Fruit fly (Drosophila melanogaster) whole organism, embryonic: ENCODE data around the gene roq.

Experiments used
- Aef1 ChIP-seq: fragments of 200-800 bp; sonication (Bioruptor generic); IDR thresholded peaks from 3 replicates; pipeline ENCODE4 v1.3.6; 2022; ENCODE audit warnings: missing biosample characterization, missing genetic modification characterization
- Atf3 ChIP-seq: fragments of 200-800 bp; sonication (Bioruptor generic); optimal IDR thresholded peaks from 3 replicates; lab custom pipeline; 2016; ENCODE audit warnings: missing biosample characterization, missing genetic modification characterization
- CG10274 ChIP-seq: fragments of 200-800 bp; sonication (Bioruptor generic); optimal IDR thresholded peaks from 3 replicates; lab custom pipeline; 2017; ENCODE audit warnings: missing biosample characterization, mild to moderate bottlenecking, missing genetic modification characterization
- CG11560 ChIP-seq: fragments of 200-800 bp; sonication (Bioruptor generic); IDR thresholded peaks from 3 replicates; pipeline ENCODE4 v1.3.6; 2022; ENCODE audit warnings: missing biosample characterization, missing genetic modification characterization
- CG1233 ChIP-seq: fragments of 200-800 bp; sonication (Bioruptor generic); optimal IDR thresholded peaks from 4 replicates; lab custom pipeline; 2018; ENCODE audit warnings: missing biosample characterization, mild to moderate bottlenecking, missing genetic modification characterization
- CG15269 ChIP-seq: fragments of 200-800 bp; sonication (Bioruptor generic); optimal IDR thresholded peaks from 2 replicates; lab custom pipeline; 2018; ENCODE audit warnings: missing biosample characterization, mild to moderate bottlenecking, missing genetic modification characterization, moderate library complexity
- CG1603 ChIP-seq: fragments of 200-800 bp; sonication (Bioruptor generic); optimal IDR thresholded peaks from 2 replicates; lab custom pipeline; 2019; ENCODE audit warnings: missing biosample characterization, mild to moderate bottlenecking, missing genetic modification characterization, moderate library complexity
- CG16779 ChIP-seq: fragments of 200-800 bp; sonication (Bioruptor generic); IDR thresholded peaks from 2 replicates; pipeline ENCODE4 v1.3.6; 2022; ENCODE audit warnings: missing biosample characterization, missing genetic modification characterization
- CG17361 ChIP-seq: fragments of 200-800 bp; sonication (Bioruptor generic); IDR thresholded peaks from 3 replicates; pipeline ENCODE4 v1.3.6; 2022; ENCODE audit warnings: missing biosample characterization, missing genetic modification characterization
- CG2875 ChIP-seq: fragments of 200-800 bp; sonication (Bioruptor generic); optimal IDR thresholded peaks from 2 replicates; lab custom pipeline; 2017; ENCODE audit warnings: missing biosample characterization, mild to moderate bottlenecking, missing genetic modification characterization, missing genetic modification reagents
- CG30020 ChIP-seq: fragments of 200-800 bp; optimal IDR thresholded peaks from 2 replicates; lab custom pipeline; 2019; ENCODE audit warnings: missing biosample characterization, mild to moderate bottlenecking, missing genetic modification characterization, moderate library complexity
- CG31441 ChIP-seq: fragments of 200-800 bp; sonication (Bioruptor generic); IDR thresholded peaks from 2 replicates; pipeline ENCODE4 v1.3.6; 2022; ENCODE audit warnings: missing biosample characterization, missing genetic modification characterization
- CG34224 ChIP-seq: fragments of 200-800 bp; sonication (Bioruptor generic); IDR thresholded peaks from 3 replicates; pipeline ENCODE4 v1.3.6; 2022; ENCODE audit warnings: missing biosample characterization, missing genetic modification characterization; ENCODE audit not compliant: partially characterized antibody
- CG4730 ChIP-seq: fragments of 200-800 bp; sonication (Bioruptor generic); IDR thresholded peaks from 2 replicates; pipeline ENCODE4 v1.3.6; 2022; ENCODE audit warnings: missing biosample characterization, missing genetic modification characterization
- CG6272 ChIP-seq: fragments of 200-800 bp; sonication (Bioruptor generic); IDR thresholded peaks from 2 replicates; pipeline ENCODE4 v1.3.6; 2022; ENCODE audit warnings: missing biosample characterization, missing genetic modification characterization
- CG6654 ChIP-seq: fragments of 200-800 bp; sonication (Bioruptor generic); optimal IDR thresholded peaks from 2 replicates; lab custom pipeline; 2017; ENCODE audit warnings: missing biosample characterization, mild to moderate bottlenecking, missing genetic modification characterization
- CG6813 ChIP-seq: fragments of 200-800 bp; sonication (Bioruptor generic); optimal IDR thresholded peaks from 2 replicates; lab custom pipeline; 2017; ENCODE audit warnings: missing biosample characterization, missing genetic modification characterization, mild to moderate bottlenecking, moderate library complexity, missing genetic modification reagents
- CG7357 ChIP-seq: fragments of 200-800 bp; sonication (Bioruptor generic); IDR thresholded peaks from 3 replicates; pipeline ENCODE4 v1.3.6; 2022; ENCODE audit warnings: missing biosample characterization, missing genetic modification characterization
- CG8290 ChIP-seq, 3 experiments: fragments of 200-800 bp; sonication (Bioruptor generic); optimal IDR thresholded peaks; 2 replicates each; lab custom pipeline; 2016 to 2019; ENCODE audit warnings: missing biosample characterization in 3 of 3, missing genetic modification characterization in 3 of 3, mild to moderate bottlenecking in 2 of 3, moderate library complexity in 1 of 3
- CG8388 ChIP-seq: fragments of 200-800 bp; sonication (Bioruptor generic); optimal IDR thresholded peaks from 2 replicates; lab custom pipeline; 2019; ENCODE audit warnings: missing biosample characterization, mild to moderate bottlenecking, missing genetic modification characterization, moderate library complexity
- Camta ChIP-seq: fragments of 200-800 bp; sonication (Bioruptor generic); optimal IDR thresholded peaks from 2 replicates; lab custom pipeline; 2016; ENCODE audit warnings: missing biosample characterization, missing genetic modification characterization
- D19B ChIP-seq: fragments of 200-800 bp; sonication (Bioruptor generic); optimal IDR thresholded peaks from 2 replicates; lab custom pipeline; 2017; ENCODE audit warnings: missing biosample characterization, mild to moderate bottlenecking, missing genetic modification characterization
- Dip3 ChIP-seq: fragments of 200-800 bp; sonication (Bioruptor generic); optimal IDR thresholded peaks from 3 replicates; lab custom pipeline; 2016; ENCODE audit warnings: missing biosample characterization, missing genetic modification characterization
- ERR ChIP-seq: fragments of 200-800 bp; sonication (Bioruptor generic); optimal IDR thresholded peaks from 2 replicates; lab custom pipeline; 2016; ENCODE audit warnings: missing biosample characterization, missing genetic modification characterization
- H15 ChIP-seq: fragments of 200-800 bp; sonication (Bioruptor generic); IDR thresholded peaks from 3 replicates; pipeline ENCODE4 v1.3.6; 2022; ENCODE audit warnings: missing biosample characterization, missing genetic modification characterization
- Hand ChIP-seq: fragments of 200-800 bp; sonication (Bioruptor generic); optimal IDR thresholded peaks from 2 replicates; lab custom pipeline; 2017; ENCODE audit warnings: mild to moderate bottlenecking, missing biosample characterization, missing genetic modification reagents, missing genetic modification characterization
- Hey ChIP-seq: fragments of 200-800 bp; sonication (Bioruptor generic); optimal IDR thresholded peaks from 3 replicates; lab custom pipeline; 2018; ENCODE audit warnings: missing biosample characterization, mild to moderate bottlenecking, missing genetic modification characterization
- Hr3 ChIP-seq: fragments of 200-800 bp; sonication (Bioruptor generic); optimal IDR thresholded peaks from 3 replicates; lab custom pipeline; 2016; ENCODE audit warnings: missing biosample characterization, missing genetic modification characterization
- Scr ChIP-seq: fragments of 200-800 bp; sonication (Bioruptor generic); IDR thresholded peaks from 2 replicates; pipeline ENCODE4 v1.3.6; 2022; ENCODE audit warnings: missing biosample characterization, missing genetic modification characterization; ENCODE audit not compliant: partially characterized antibody
- Sox100B ChIP-seq: fragments of 200-800 bp; sonication (Bioruptor generic); optimal IDR thresholded peaks from 3 replicates; lab custom pipeline; 2018; ENCODE audit warnings: missing biosample characterization, mild to moderate bottlenecking, missing genetic modification characterization
- Sox102F ChIP-seq: fragments of 200-800 bp; sonication (Bioruptor generic); optimal IDR thresholded peaks from 2 replicates; lab custom pipeline; 2018; ENCODE audit warnings: missing biosample characterization, mild to moderate bottlenecking, missing genetic modification characterization, moderate library complexity
- Spps ChIP-seq: fragments of 200-800 bp; sonication (Bioruptor generic); optimal IDR thresholded peaks from 2 replicates; lab custom pipeline; 2018; ENCODE audit warnings: missing biosample characterization, mild to moderate bottlenecking, missing genetic modification characterization
- chinmo ChIP-seq: fragments of 200-800 bp; sonication (Bioruptor generic); IDR thresholded peaks from 4 replicates; pipeline ENCODE4 v1.3.6; 2022; ENCODE audit warnings: missing biosample characterization, missing genetic modification characterization; ENCODE audit not compliant: partially characterized antibody
- esg ChIP-seq: fragments of 200-800 bp; sonication (Bioruptor generic); conservative IDR thresholded peaks from 2 replicates; pipeline ENCODE4 v1.3.6; 2022; ENCODE audit warnings: missing biosample characterization, missing genetic modification characterization
- ewg ChIP-seq: fragments of 200-800 bp; sonication (Bioruptor generic); optimal IDR thresholded peaks from 3 replicates; lab custom pipeline; 2017; ENCODE audit warnings: mild to moderate bottlenecking, missing biosample characterization, missing genetic modification reagents, missing genetic modification characterization
- jumu ChIP-seq: fragments of 200-800 bp; sonication (Bioruptor generic); optimal IDR thresholded peaks from 3 replicates; lab custom pipeline; 2016; ENCODE audit warnings: missing biosample characterization, missing genetic modification characterization
- knrl ChIP-seq: fragments of 200-800 bp; sonication (Bioruptor generic); IDR thresholded peaks from 3 replicates; pipeline ENCODE4 v1.3.6; 2022; ENCODE audit warnings: missing biosample characterization, missing genetic modification characterization; ENCODE audit not compliant: partially characterized antibody
- lab ChIP-seq: fragments of 200-800 bp; sonication (Bioruptor generic); optimal IDR thresholded peaks from 3 replicates; lab custom pipeline; 2017; ENCODE audit warnings: missing biosample characterization, missing genetic modification characterization, mild to moderate bottlenecking, moderate library complexity, missing genetic modification reagents
- lmd ChIP-seq: fragments of 200-800 bp; sonication (Bioruptor generic); IDR thresholded peaks from 2 replicates; pipeline ENCODE4 v1.3.6; 2022; ENCODE audit warnings: missing biosample characterization, missing genetic modification characterization
- mld ChIP-seq: fragments of 200-800 bp; sonication (Bioruptor generic); IDR thresholded peaks from 3 replicates; pipeline ENCODE4 v1.3.6; 2022; ENCODE audit warnings: missing biosample characterization, missing genetic modification characterization; ENCODE audit not compliant: partially characterized antibody
- pan ChIP-seq, 4 experiments: fragments of >200 bp in 3 of 4; fragments of 200-800 bp in 1 of 4; sonication (Bioruptor generic) in 1 of 4; optimal IDR thresholded peaks in 3 of 4; IDR thresholded peaks in 1 of 4; 2 replicates each; pipeline versions ENCODE4 v1.3.6 to Lab custom; 2017 to 2022; ENCODE audit warnings: missing biosample characterization in 2 of 4, missing genetic modification characterization in 2 of 4, mixed read lengths in 1 of 4
- pfk ChIP-seq: fragments of 200-800 bp; sonication (Bioruptor generic); optimal IDR thresholded peaks from 2 replicates; lab custom pipeline; 2018; ENCODE audit warnings: missing biosample characterization, mild to moderate bottlenecking, missing genetic modification characterization, moderate library complexity
- repo ChIP-seq: fragments of 200-800 bp; sonication (Bioruptor generic); optimal IDR thresholded peaks from 2 replicates; lab custom pipeline; 2016; ENCODE audit warnings: missing biosample characterization, missing genetic modification characterization
- rib ChIP-seq: fragments of 200-800 bp; sonication (Bioruptor generic); IDR thresholded peaks from 2 replicates; pipeline ENCODE4 v1.3.6; 2022; ENCODE audit warnings: missing biosample characterization, missing genetic modification characterization
- row ChIP-seq: fragments of 200-800 bp; sonication (Bioruptor generic); IDR thresholded peaks from 3 replicates; pipeline ENCODE4 v1.3.6; 2022; ENCODE audit warnings: missing biosample characterization, missing genetic modification characterization
- sug ChIP-seq: fragments of 200-800 bp; optimal IDR thresholded peaks from 2 replicates; lab custom pipeline; 2019; ENCODE audit warnings: missing biosample characterization, mild to moderate bottlenecking, missing genetic modification characterization, moderate library complexity
- toy ChIP-seq: fragments of 200-800 bp; sonication (Bioruptor generic); IDR thresholded peaks from 2 replicates; pipeline ENCODE4 v1.3.6; 2022; ENCODE audit warnings: missing biosample characterization, missing genetic modification characterization
- vvl ChIP-seq: fragments of 200-800 bp; sonication (Bioruptor generic); IDR thresholded peaks from 2 replicates; pipeline ENCODE4 v1.3.6; 2022; ENCODE audit warnings: missing biosample characterization, missing genetic modification characterization
- z ChIP-seq: fragments of 200-800 bp; sonication (Bioruptor generic); IDR thresholded peaks from 3 replicates; pipeline ENCODE4 v1.3.6; 2022; ENCODE audit warnings: missing biosample characterization, missing genetic modification characterization

roq gene

DNA sequence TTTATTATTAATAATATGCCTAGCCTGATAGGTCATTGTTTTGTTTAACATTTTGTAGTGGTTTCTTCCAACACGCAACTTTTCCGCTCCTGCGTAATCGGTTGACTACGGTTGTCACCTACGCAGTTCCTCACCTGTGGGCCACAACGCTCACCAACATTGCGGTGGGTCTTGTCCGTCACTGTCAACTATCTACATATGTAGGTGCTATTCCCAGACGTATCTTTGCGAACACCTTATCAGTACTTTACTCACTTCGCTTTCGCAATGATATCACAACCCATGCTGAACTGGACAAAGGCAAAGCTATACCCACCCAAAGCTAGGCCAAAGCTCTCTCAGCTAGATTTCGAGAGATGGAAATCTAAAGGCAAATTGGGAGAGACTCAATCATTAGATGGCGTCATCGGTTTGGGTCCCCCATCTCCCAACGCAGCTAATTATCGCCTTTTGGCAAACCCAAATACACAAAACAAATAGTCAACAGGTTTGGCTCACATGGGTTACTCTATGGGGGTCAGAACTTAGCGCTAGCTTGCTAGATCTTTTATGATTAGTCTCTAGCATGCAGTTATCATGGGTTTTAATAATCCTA, 22.1 kb downstream of the roq start (continued):
- TF ChIP-seq CG2875 (no peak), knrl (GFP tag; lab: Robert Waterston, UW) (no peak), Spps (no peak), CG11560 (no peak), CG6272 (no peak), vvl (GFP tag; lab: Robert Waterston, UW) (no peak), CG1603 (no peak), CG6813 (GFP tag; lab: Kevin White, UChicago) (no peak), Dip3 (GFP tag; lab: Kevin White, UChicago) (no peak), rib (GFP tag; lab: Robert Waterston, UW) (0 out of 2 replicates have a peak, but pooled peaks have one; percentile 14), chinmo (GFP tag; lab: Robert Waterston, UW) (peak; percentile 83; the same call in 2 of the 4 replicates), CG7357 (GFP tag; lab: Robert Waterston, UW) (no peak), CG6654 (GFP tag; lab: Kevin White, UChicago) (no peak), CG30020 (no peak), CG15269 (tag; lab: Kevin White, UChicago) (no peak), pan (optimal IDR thresholded peaks at IDR 0.05; lab: Kevin White, UChicago) (no peak), pan (GFP tag; optimal IDR thresholded peaks at IDR 0.05 in 1 of 2, IDR thresholded peaks at IDR 0.05 in 1 of 2) (no peak), ewg (GFP tag; lab: Kevin White, UChicago) (no peak), Hand (GFP tag; lab: Kevin White, UChicago) (peak; percentile 4), Sox102F (GFP tag; lab: Kevin White, UChicago) (no peak), CG34224 (GFP tag; lab: Robert Waterston, UW) (peak; percentile 41; the same call in 1 of the 3 replicates), mld (GFP tag; lab: Robert Waterston, UW) (no peak), toy (GFP tag; lab: Robert Waterston, UW) (no peak), Aef1 (GFP tag; lab: Robert Waterston, UW) (no peak), Hey (tag; lab: Kevin White, UChicago) (no peak), D19B (GFP tag; lab: Kevin White, UChicago) (no peak), CG31441 (GFP tag; lab: Robert Waterston, UW) (no peak), esg (no peak), Scr (GFP tag; lab: Robert Waterston, UW) (no peak), Hr3 (GFP tag; lab: Kevin White, UChicago) (no peak), z (GFP tag; lab: Robert Waterston, UW) (0 out of 3 replicates have a peak, but pooled peaks have one; percentile 25), Sox100B (GFP tag; lab: Kevin White, UChicago) (no peak), CG16779 (GFP tag; lab: Robert Waterston, UW) (no peak), H15 (GFP tag; lab: Robert Waterston, UW) (no peak), sug (peak; percentile 99), lmd (GFP tag; lab: Robert Waterston, UW) (no peak), Atf3 (GFP tag; lab: Kevin White, UChicago) (no peak), row (no peak), CG10274 (GFP tag; lab: Kevin White, UChicago) (no peak), pfk (GFP tag; lab: Kevin White, UChicago) (no peak), CG1233 (no peak), CG8290 (GFP tag; optimal IDR thresholded peaks at IDR 0.05; lab: Kevin White, UChicago) (no peak), CG8290 (tag; optimal IDR thresholded peaks at IDR 0.05; lab: Kevin White, UChicago) (peak in 1 of 2 experiments; percentile 48), repo (GFP tag; lab: Kevin White, UChicago) (no peak), jumu (GFP tag; lab: Kevin White, UChicago) (no peak), CG8388 (GFP tag; lab: Kevin White, UChicago) (no peak), CG17361 (GFP tag; lab: Robert Waterston, UW) (no peak), CG4730 (GFP tag; lab: Robert Waterston, UW) (no peak), Camta (GFP tag; lab: Kevin White, UChicago) (no peak), ERR (GFP tag; lab: Kevin White, UChicago) (no peak), lab (GFP tag; lab: Kevin White, UChicago) (no peak)
